Worm (Caenorhabditis elegans) whole organism, midembryonic: ENCODE results near the gene C23H5.11.

Source experiments
- flt-1 ChIP-seq: fragments of 200-800 bp; sonication (Bioruptor generic); IDR thresholded peaks from 2 replicates; pipeline ENCODE4 v1.3.6; 2022; ENCODE audit warnings: missing genetic modification characterization, missing compliant biosample characterization
- klf-2 ChIP-seq: fragments of 200-800 bp; sonication (Bioruptor generic); conservative IDR thresholded peaks from 2 replicates; pipeline ENCODE4 v1.3.6; 2022; ENCODE audit warnings: missing genetic modification reagents, missing genetic modification characterization, missing compliant biosample characterization
- med-1 ChIP-seq: sonication (generic microtip); optimal IDR thresholded peaks from 2 replicates; lab custom pipeline; 2017; ENCODE audit warnings: missing genetic modification characterization, mild to moderate bottlenecking, missing compliant biosample characterization, antibody characterized with exemption, missing genetic modification reagents; ENCODE audit not compliant: insufficient read depth
- ztf-23 ChIP-seq: fragments of 200-800 bp; sonication (Bioruptor generic); IDR thresholded peaks from 2 replicates; pipeline ENCODE4 v1.3.6; 2022; ENCODE audit warnings: missing genetic modification reagents, missing genetic modification characterization, missing compliant biosample characterization
- ztf-29 ChIP-seq: fragments of 200-800 bp; sonication (Bioruptor generic); IDR thresholded peaks from 2 replicates; pipeline ENCODE4 v1.3.6; 2022; ENCODE audit warnings: missing genetic modification reagents, missing genetic modification characterization, missing compliant biosample characterization

DNA sequence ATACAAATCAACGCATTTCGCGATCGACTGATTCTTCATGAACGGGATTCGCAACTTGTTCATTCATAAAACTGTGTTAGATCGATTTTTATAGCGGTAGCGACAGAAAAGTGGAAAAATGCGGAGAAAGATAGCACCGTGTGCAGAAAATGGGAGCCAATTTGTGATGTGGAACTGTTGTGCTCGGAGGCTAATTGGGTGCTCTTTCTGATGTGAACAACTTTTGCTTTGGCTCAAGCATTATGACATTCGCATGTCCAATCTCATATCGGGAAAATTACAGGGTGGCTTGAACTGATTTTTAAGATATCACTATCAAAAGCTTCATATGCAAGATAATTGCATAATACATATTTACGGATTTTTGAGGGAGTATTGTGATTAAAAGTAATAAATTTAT lies at the start of gene C23H5.11:
- TF ChIP-seq ztf-23 (GFP tag; lab: Robert Waterston, UW) (no peak), ztf-29 (GFP tag; lab: Robert Waterston, UW) (no peak), med-1 (GFP tag; lab: Kevin White, UChicago) (no peak), flt-1 (GFP tag; lab: Robert Waterston, UW) (no peak), klf-2 (no peak)
